Fruit fly (Drosophila melanogaster) whole organism, adult: ENCODE data around the gene CG14445.

Experiments used
- CG7045 ChIP-seq: fragments of 200-800 bp; sonication (Bioruptor generic); optimal IDR thresholded peaks from 2 replicates; lab custom pipeline; 2017; ENCODE audit warnings: missing biosample characterization, mild to moderate bottlenecking, missing genetic modification characterization
- CG7101 ChIP-seq: fragments of 200-800 bp; sonication (Bioruptor generic); optimal IDR thresholded peaks from 2 replicates; lab custom pipeline; 2018; ENCODE audit warnings: missing biosample characterization, mild to moderate bottlenecking, missing genetic modification characterization, moderate library complexity
- Hr96 ChIP-seq: fragments of 200-800 bp; sonication (Bioruptor generic); optimal IDR thresholded peaks from 2 replicates; lab custom pipeline; 2016; ENCODE audit warnings: missing biosample characterization, missing genetic modification characterization
- Mnt ChIP-seq: fragments of 200-800 bp; sonication (Bioruptor generic); optimal IDR thresholded peaks from 2 replicates; lab custom pipeline; 2016; ENCODE audit warnings: missing biosample characterization, mild to moderate bottlenecking, missing genetic modification characterization
- bab1 ChIP-seq: fragments of 200-800 bp; sonication (Bioruptor generic); optimal IDR thresholded peaks from 3 replicates; lab custom pipeline; 2019; ENCODE audit warnings: missing biosample characterization, mild to moderate bottlenecking, missing genetic modification characterization, moderate library complexity
- cnc ChIP-seq, 2 experiments: fragments of >200 bp; optimal IDR thresholded peaks; 2 replicates each; lab custom pipeline; 2017
- kay ChIP-seq: fragments of 200-800 bp; sonication (Bioruptor generic); peaks from one replicate; lab custom pipeline; 2016; ENCODE audit warnings: missing biosample characterization, missing genetic modification characterization, borderline replicate concordance
- tj ChIP-seq: fragments of 200-800 bp; sonication (Bioruptor generic); optimal IDR thresholded peaks from 3 replicates; lab custom pipeline; 2017; ENCODE audit warnings: missing biosample characterization, mild to moderate bottlenecking, missing genetic modification characterization, moderate library complexity
- toe ChIP-seq: fragments of 200-800 bp; sonication (Bioruptor generic); optimal IDR thresholded peaks from 2 replicates; lab custom pipeline; 2016; ENCODE audit warnings: missing biosample characterization, missing genetic modification characterization

DNA sequence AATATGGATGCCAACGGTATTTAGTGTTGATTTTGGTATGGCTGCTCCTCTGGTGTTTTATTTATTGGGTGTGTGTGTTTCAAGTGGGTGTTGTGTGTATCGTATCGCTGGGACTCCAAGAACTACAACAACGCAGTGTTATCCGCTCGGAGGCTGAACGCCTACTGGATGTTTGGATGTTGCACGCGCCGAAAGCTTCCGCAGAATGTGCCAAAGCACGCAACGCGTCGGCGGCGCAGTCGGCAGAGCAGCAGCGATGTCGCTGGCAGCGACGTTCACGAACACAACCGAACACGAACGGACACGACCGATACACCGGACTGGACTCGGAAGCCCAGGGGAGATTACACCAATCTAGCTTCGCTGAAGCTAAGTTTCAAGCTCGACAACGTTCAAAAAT, 44.8 kb upstream of the CG14445 start, which contains the start of gene Ca-alpha1T:
- TF ChIP-seq Hr96 (GFP tag; lab: Kevin White, UChicago) (no peak), Mnt (GFP tag; lab: Kevin White, UChicago) (no peak), toe (no peak), bab1 (GFP tag; lab: Kevin White, UChicago) (no peak), tj (GFP tag; lab: Kevin White, UChicago) (no peak), cnc (optimal IDR thresholded peaks at IDR 0.05; lab: Kevin White, UChicago) (no peak), CG7101 (tag; lab: Kevin White, UChicago) (no peak), kay (no peak), CG7045 (GFP tag; lab: Kevin White, UChicago) (no peak)
